Worm (Caenorhabditis elegans) whole organism, L4 larva: Measurements from ENCODE around the gene F49H6.12.

Experiments used
- F37D6.2 ChIP-seq: sonication (generic microtip); optimal IDR thresholded peaks from 2 replicates; lab custom pipeline; 2016; ENCODE audit warnings: mild to moderate bottlenecking, missing genetic modification characterization, missing compliant biosample characterization
- F44E2.7 ChIP-seq: fragments of 200-800 bp; sonication (Bioruptor generic); IDR thresholded peaks from 2 replicates; pipeline ENCODE4 v2.1.2; 2022; ENCODE audit warnings: missing genetic modification characterization, missing compliant biosample characterization
- F49E8.2 ChIP-seq: sonication (generic microtip); optimal IDR thresholded peaks from 2 replicates; lab custom pipeline; 2016; ENCODE audit warnings: missing compliant biosample characterization, mild to moderate bottlenecking, missing genetic modification characterization, borderline replicate concordance
- T20F7.1 ChIP-seq: fragments of 200-800 bp; sonication (Bioruptor generic); optimal IDR thresholded peaks from 2 replicates; lab custom pipeline; 2018; ENCODE audit warnings: mild to moderate bottlenecking, missing genetic modification characterization, missing compliant biosample characterization
- Y5F2A.4 ChIP-seq: fragments of 200-800 bp; sonication (Bioruptor generic); optimal IDR thresholded peaks from 2 replicates; lab custom pipeline; 2018; ENCODE audit warnings: mild to moderate bottlenecking, missing genetic modification characterization, missing compliant biosample characterization
- Y75B8A.6 ChIP-seq: fragments of 200-800 bp; sonication (Bioruptor generic); IDR thresholded peaks from 2 replicates; pipeline ENCODE4 v1.3.6; 2022; ENCODE audit warnings: missing genetic modification reagents, missing genetic modification characterization, missing compliant biosample characterization
- ZK337.2 ChIP-seq: fragments of 200-800 bp; sonication (Bioruptor generic); IDR thresholded peaks from 2 replicates; pipeline ENCODE4 v1.3.6; 2022; ENCODE audit warnings: missing genetic modification reagents, missing genetic modification characterization, missing compliant biosample characterization
- aha-1 ChIP-seq: fragments of 150-350 bp; peaks from one replicate; lab custom pipeline; 2014; ENCODE audit warnings: missing biosample characterization, missing genetic modification characterization
- aly-2 ChIP-seq: sonication (generic microtip); optimal IDR thresholded peaks from 2 replicates; lab custom pipeline; 2018; ENCODE audit warnings: missing biosample characterization, missing genetic modification characterization
- arid-1 ChIP-seq: fragments of 200-800 bp; sonication (Bioruptor generic); conservative IDR thresholded peaks from 2 replicates; pipeline ENCODE4 v1.3.6; 2022; ENCODE audit warnings: missing genetic modification reagents, missing genetic modification characterization, missing compliant biosample characterization
- ceh-20 ChIP-seq: fragments of 200-800 bp; sonication (Bioruptor generic); IDR thresholded peaks from 2 replicates; pipeline ENCODE4 v1.3.6; 2022; ENCODE audit warnings: missing genetic modification reagents, missing genetic modification characterization, missing compliant biosample characterization
- ceh-28 ChIP-seq: fragments of 150-350 bp; optimal IDR thresholded peaks from 2 replicates; lab custom pipeline; 2014; ENCODE audit warnings: missing biosample characterization, missing genetic modification reagents, missing genetic modification characterization
- ceh-32 ChIP-seq: sonication (generic microtip); optimal IDR thresholded peaks from 2 replicates; lab custom pipeline; 2016; ENCODE audit warnings: mild to moderate bottlenecking, missing genetic modification characterization, missing compliant biosample characterization; ENCODE audit not compliant: poor library complexity
- ceh-62 ChIP-seq: sonication (generic microtip); optimal IDR thresholded peaks from 2 replicates; lab custom pipeline; 2017; ENCODE audit warnings: missing biosample characterization, missing genetic modification characterization
- ctbp-1 ChIP-seq: fragments of 200-800 bp; sonication (Bioruptor generic); IDR thresholded peaks from 2 replicates; pipeline ENCODE4 v1.3.6; 2022; ENCODE audit warnings: missing genetic modification reagents, missing genetic modification characterization, missing compliant biosample characterization
- daf-12 ChIP-seq: fragments of 150-350 bp; optimal IDR thresholded peaks from 2 replicates; lab custom pipeline; 2014; ENCODE audit warnings: missing biosample characterization, missing genetic modification reagents, missing genetic modification characterization
- dmd-6 ChIP-seq: fragments of 200-800 bp; sonication (Bioruptor generic); IDR thresholded peaks from 2 replicates; pipeline ENCODE4 v1.3.6; 2022; ENCODE audit warnings: missing genetic modification reagents, missing genetic modification characterization, missing compliant biosample characterization
- dve-1 ChIP-seq: sonication (generic microtip); optimal IDR thresholded peaks from 2 replicates; lab custom pipeline; 2017; ENCODE audit warnings: antibody characterized with exemption, mild to moderate bottlenecking, missing genetic modification characterization, missing compliant biosample characterization; ENCODE audit not compliant: insufficient read depth
- egl-43 ChIP-seq: fragments of 200-800 bp; sonication (Bioruptor generic); IDR thresholded peaks from 2 replicates; pipeline ENCODE4 v1.3.6; 2022; ENCODE audit warnings: missing genetic modification reagents, missing genetic modification characterization, missing compliant biosample characterization
- hlh-30 ChIP-seq: sonication (generic microtip); optimal IDR thresholded peaks from 2 replicates; lab custom pipeline; 2017; ENCODE audit warnings: antibody characterized with exemption, mild to moderate bottlenecking, missing genetic modification characterization, missing compliant biosample characterization; ENCODE audit not compliant: insufficient read depth
- lin-1 ChIP-seq: fragments of 200-800 bp; sonication (Bioruptor generic); IDR thresholded peaks from 2 replicates; pipeline ENCODE4 v1.3.6; 2022; ENCODE audit warnings: missing genetic modification reagents, missing genetic modification characterization, missing compliant biosample characterization
- lin-29 ChIP-seq: fragments of 200-800 bp; sonication (Bioruptor generic); IDR thresholded peaks from 2 replicates; pipeline ENCODE4 v1.3.6; 2022; ENCODE audit warnings: missing genetic modification reagents, missing genetic modification characterization, missing compliant biosample characterization
- lin-38 ChIP-seq: fragments of 200-800 bp; sonication (Bioruptor generic); IDR thresholded peaks from 2 replicates; pipeline ENCODE4 v1.3.6; 2022; ENCODE audit warnings: missing genetic modification reagents, missing genetic modification characterization, missing compliant biosample characterization
- lir-3 ChIP-seq: sonication (generic microtip); optimal IDR thresholded peaks from 2 replicates; lab custom pipeline; 2016; ENCODE audit warnings: mild to moderate bottlenecking, missing genetic modification characterization, missing compliant biosample characterization
- lsy-2 ChIP-seq, 2 experiments: fragments of 150-350 bp in 1 of 2; sonication (generic microtip) in 1 of 2; optimal IDR thresholded peaks; 2 replicates each; lab custom pipeline; 2014 to 2017; ENCODE audit warnings: missing biosample characterization in 2 of 2, missing genetic modification characterization in 2 of 2
- madf-5 ChIP-seq, 2 experiments: fragments of 200-800 bp; sonication (Bioruptor generic); IDR thresholded peaks; 2 replicates each; pipeline ENCODE4 v1.3.6; 2022; ENCODE audit warnings: missing compliant biosample characterization in 2 of 2, missing genetic modification characterization in 2 of 2
- mdl-1 ChIP-seq, 2 experiments: fragments of 150-350 bp in 1 of 2; sonication (generic microtip) in 1 of 2; optimal IDR thresholded peaks; 2 replicates each; lab custom pipeline; 2014 to 2017; ENCODE audit warnings: missing biosample characterization in 2 of 2, missing genetic modification characterization in 2 of 2
- mdt-29 ChIP-seq: fragments of 200-800 bp; sonication (Bioruptor generic); IDR thresholded peaks from 2 replicates; pipeline ENCODE4 v1.3.6; 2022; ENCODE audit warnings: missing genetic modification reagents, missing genetic modification characterization, missing compliant biosample characterization
- mes-2 ChIP-seq: sonication (generic microtip); optimal IDR thresholded peaks from 2 replicates; lab custom pipeline; 2016; ENCODE audit warnings: missing genotype, mild to moderate bottlenecking, missing genetic modification characterization, missing compliant biosample characterization; ENCODE audit not compliant: poor library complexity, severe bottlenecking
- nhr-11 ChIP-seq: fragments of 150-350 bp; optimal IDR thresholded peaks from 2 replicates; lab custom pipeline; 2014; ENCODE audit warnings: missing biosample characterization, missing genetic modification characterization
- nhr-111 ChIP-seq: fragments of 200-800 bp; sonication (Bioruptor generic); optimal IDR thresholded peaks from 2 replicates; lab custom pipeline; 2018; ENCODE audit warnings: mild to moderate bottlenecking, missing genetic modification characterization, missing compliant biosample characterization
- nhr-25 ChIP-seq: sonication (generic microtip); optimal IDR thresholded peaks from 2 replicates; lab custom pipeline; 2017; ENCODE audit warnings: missing genetic modification characterization, mild to moderate bottlenecking, missing compliant biosample characterization, antibody characterized with exemption, moderate library complexity, borderline replicate concordance; ENCODE audit not compliant: insufficient read depth
- nhr-28 ChIP-seq: fragments of 150-350 bp; optimal IDR thresholded peaks from 2 replicates; lab custom pipeline; 2014; ENCODE audit warnings: missing biosample characterization, missing genetic modification characterization
- nhr-48 ChIP-seq: sonication (generic microtip); optimal IDR thresholded peaks from 2 replicates; lab custom pipeline; 2016; ENCODE audit warnings: mild to moderate bottlenecking, missing genetic modification characterization, missing compliant biosample characterization
- pha-4 ChIP-seq, 2 experiments: fragments of 150-350 bp in 1 of 2; fragments of 200-800 bp in 1 of 2; sonication (Bioruptor generic) in 1 of 2; IDR thresholded peaks in 1 of 2; optimal IDR thresholded peaks in 1 of 2; 2 replicates each; pipeline versions ENCODE4 v1.3.6 to Lab custom; 2014 to 2022; ENCODE audit warnings: missing genetic modification characterization in 2 of 2, missing genetic modification reagents in 2 of 2, missing biosample characterization in 1 of 2, missing compliant biosample characterization in 1 of 2
- php-3 ChIP-seq: fragments of 200-800 bp; sonication (Bioruptor generic); IDR thresholded peaks from 2 replicates; pipeline ENCODE4 v1.3.6; 2022; ENCODE audit warnings: missing genetic modification reagents, missing genetic modification characterization, missing compliant biosample characterization
- pqm-1 ChIP-seq: sonication (generic microtip); optimal IDR thresholded peaks from 2 replicates; lab custom pipeline; 2017; ENCODE audit warnings: missing biosample characterization, missing genetic modification characterization
- skn-1 ChIP-seq: fragments of 150-350 bp; optimal IDR thresholded peaks from 2 replicates; lab custom pipeline; 2014; ENCODE audit warnings: missing biosample characterization, missing genetic modification characterization
- unc-39 ChIP-seq: sonication (generic microtip); optimal IDR thresholded peaks from 2 replicates; lab custom pipeline; 2017; ENCODE audit warnings: missing biosample characterization, missing genetic modification characterization
- unc-62 ChIP-seq, 3 experiments: fragments of 150-350 bp in 1 of 3; sonication (generic microtip); optimal IDR thresholded peaks in 2 of 3; peaks in 1 of 3; 1 replicate in 1 of 3; 2 replicates in 2 of 3; lab custom pipeline; 2014 to 2017; ENCODE audit warnings: missing biosample characterization in 3 of 3, missing genetic modification characterization in 3 of 3, missing genetic modification reagents in 3 of 3, missing genotype in 1 of 3
- vab-7 ChIP-seq: fragments of 200-800 bp; sonication (Bioruptor generic); IDR thresholded peaks from 2 replicates; pipeline ENCODE4 v1.3.6; 2022; ENCODE audit warnings: missing genetic modification reagents, missing genetic modification characterization, missing compliant biosample characterization
- zfp-2 ChIP-seq: sonication (generic microtip); optimal IDR thresholded peaks from 2 replicates; lab custom pipeline; 2016; ENCODE audit warnings: mild to moderate bottlenecking, missing genetic modification characterization, missing compliant biosample characterization
- zip-2 ChIP-seq: fragments of 150-350 bp; optimal IDR thresholded peaks from 2 replicates; lab custom pipeline; 2014; ENCODE audit warnings: missing biosample characterization, missing genetic modification characterization

Gene F49H6.12

ce11 chrV:17013232-17013631 is 8.0 kb downstream of the F49H6.12 start, which contains the start of gene clec-241:
Gene clec-241 (minus strand): TSS chrV:17013332.
- no peak for TF ChIP-seq Y75B8A.6 (GFP tag; lab: Robert Waterston, UW)
- no peak for TF ChIP-seq F44E2.7
- no peak for TF ChIP-seq mdl-1 (tag; optimal IDR thresholded peaks at IDR 0.05; lab: Kevin White, UChicago)
- TF ChIP-seq ctbp-1 (GFP tag; lab: Robert Waterston, UW) = no peak
- no peak for TF ChIP-seq unc-39 (tag; lab: Kevin White, UChicago)
- TF ChIP-seq zip-2 = no peak
- TF ChIP-seq mes-2 (tag; lab: Kevin White, UChicago) = no peak
- no peak for TF ChIP-seq aha-1 (tag; lab: Kevin White, UChicago)
- no peak for TF ChIP-seq egl-43 (GFP tag; lab: Robert Waterston, UW)
- TF ChIP-seq nhr-111 (GFP tag; lab: Kevin White, UChicago) = no peak
- TF ChIP-seq arid-1 = no peak
- no peak for TF ChIP-seq lir-3 (tag; lab: Kevin White, UChicago)
- TF ChIP-seq Y5F2A.4 (GFP tag; lab: Kevin White, UChicago) = no peak
- no peak for TF ChIP-seq F49E8.2

ce11 chrV:17009342-17010064 is 11.8 kb downstream of the F49H6.12 start, which contains the start of the genes clc-12 and clec-240:
Gene clc-12 (minus strand): TSS chrV:17009388.
Gene clec-240 (plus strand): TSS chrV:17010014.
- no peak for TF ChIP-seq aha-1 (tag; lab: Kevin White, UChicago)
- TF ChIP-seq ceh-32 (tag; lab: Kevin White, UChicago) = no peak
- TF ChIP-seq unc-62 (GFP tag; optimal IDR thresholded peaks at IDR 0.05 in 1 of 2; lab: Kevin White, UChicago) = peak in 1 of 2 experiments; percentile 26
- no peak for TF ChIP-seq unc-62 (tag; optimal IDR thresholded peaks at IDR 0.05; lab: Kevin White, UChicago)
- no peak for TF ChIP-seq pha-4 (GFP tag; IDR thresholded peaks at IDR 0.05; lab: Robert Waterston, UW)
- TF ChIP-seq pha-4 (tag; optimal IDR thresholded peaks at IDR 0.05; lab: Kevin White, UChicago) = no peak
- TF ChIP-seq lin-38 (GFP tag; lab: Robert Waterston, UW) = no peak
- TF ChIP-seq zip-2 = no peak
- TF ChIP-seq skn-1 (tag; lab: Kevin White, UChicago) = no peak
- no peak for TF ChIP-seq lsy-2 (tag; optimal IDR thresholded peaks at IDR 0.05; lab: Kevin White, UChicago)
- TF ChIP-seq ceh-20 (GFP tag; lab: Robert Waterston, UW) = no peak
- no peak for TF ChIP-seq nhr-11 (tag; lab: Kevin White, UChicago)
- no peak for TF ChIP-seq Y5F2A.4 (GFP tag; lab: Kevin White, UChicago)
- no peak for TF ChIP-seq lir-3 (tag; lab: Kevin White, UChicago)
- TF ChIP-seq lin-1 (GFP tag; lab: Robert Waterston, UW) = no peak
- no peak for TF ChIP-seq ZK337.2
- TF ChIP-seq madf-5 (GFP tag; IDR thresholded peaks at IDR 0.05; lab: Robert Waterston, UW) = no peak
- no peak for TF ChIP-seq mdt-29 (GFP tag; lab: Robert Waterston, UW)
- TF ChIP-seq php-3 (GFP tag; lab: Robert Waterston, UW) = no peak
- TF ChIP-seq daf-12 = no peak
- no peak for TF ChIP-seq ceh-28 (tag; lab: Kevin White, UChicago)
- TF ChIP-seq nhr-28 (tag; lab: Kevin White, UChicago) = peak; percentile 15
- TF ChIP-seq nhr-48 (tag; lab: Kevin White, UChicago) = no peak
- peak; percentile 14 for TF ChIP-seq pqm-1 (tag; lab: Kevin White, UChicago)
- no peak for TF ChIP-seq T20F7.1 (GFP tag; lab: Kevin White, UChicago)
- no peak for TF ChIP-seq nhr-25 (tag; lab: Kevin White, UChicago)
- TF ChIP-seq lin-29 = no peak
- peak; percentile 47; the same call in 1 of the 2 replicates for TF ChIP-seq dmd-6 (GFP tag; lab: Robert Waterston, UW)
- no peak for TF ChIP-seq vab-7 (GFP tag; lab: Robert Waterston, UW)
- TF ChIP-seq dve-1 = no peak
- TF ChIP-seq ceh-62 (tag; lab: Kevin White, UChicago) = no peak
- no peak for TF ChIP-seq hlh-30 (tag; lab: Kevin White, UChicago)
- no peak for TF ChIP-seq aly-2
- TF ChIP-seq zfp-2 (tag; lab: Kevin White, UChicago) = no peak
- no peak for TF ChIP-seq F37D6.2 (tag; lab: Kevin White, UChicago)
